Worm (Caenorhabditis elegans) whole organism, midembryonic: ENCODE results near the gene R160.6.

Experiments
- T22C8.4 ChIP-seq: fragments of 200-800 bp; sonication (Bioruptor generic); IDR thresholded peaks from 2 replicates; pipeline ENCODE4 v1.3.6; 2022; ENCODE audit warnings: missing genetic modification characterization, missing compliant biosample characterization
- cog-1 ChIP-seq: sonication (generic microtip); optimal IDR thresholded peaks from 2 replicates; lab custom pipeline; 2016; ENCODE audit warnings: missing genetic modification characterization, missing compliant biosample characterization
- flt-1 ChIP-seq: fragments of 200-800 bp; sonication (Bioruptor generic); IDR thresholded peaks from 2 replicates; pipeline ENCODE4 v1.3.6; 2022; ENCODE audit warnings: missing genetic modification characterization, missing compliant biosample characterization
- klf-2 ChIP-seq: fragments of 200-800 bp; sonication (Bioruptor generic); conservative IDR thresholded peaks from 2 replicates; pipeline ENCODE4 v1.3.6; 2022; ENCODE audit warnings: missing genetic modification reagents, missing genetic modification characterization, missing compliant biosample characterization
- med-1 ChIP-seq: sonication (generic microtip); optimal IDR thresholded peaks from 2 replicates; lab custom pipeline; 2017; ENCODE audit warnings: missing genetic modification characterization, mild to moderate bottlenecking, missing compliant biosample characterization, antibody characterized with exemption, missing genetic modification reagents; ENCODE audit not compliant: insufficient read depth
- ref-1 ChIP-seq: fragments of 200-800 bp; sonication (Bioruptor generic); conservative IDR thresholded peaks from 2 replicates; pipeline ENCODE4 v1.3.6; 2022; ENCODE audit warnings: missing genetic modification reagents, missing genetic modification characterization, missing compliant biosample characterization
- tab-1 ChIP-seq: fragments of 200-800 bp; sonication (Bioruptor generic); IDR thresholded peaks from 2 replicates; pipeline ENCODE4 v1.3.6; 2022; ENCODE audit warnings: missing genetic modification characterization, missing compliant biosample characterization
- ztf-23 ChIP-seq: fragments of 200-800 bp; sonication (Bioruptor generic); IDR thresholded peaks from 2 replicates; pipeline ENCODE4 v1.3.6; 2022; ENCODE audit warnings: missing genetic modification reagents, missing genetic modification characterization, missing compliant biosample characterization
- ztf-29 ChIP-seq: fragments of 200-800 bp; sonication (Bioruptor generic); IDR thresholded peaks from 2 replicates; pipeline ENCODE4 v1.3.6; 2022; ENCODE audit warnings: missing genetic modification reagents, missing genetic modification characterization, missing compliant biosample characterization

R160.6 gene

ce11 chrX:4371413-4371812 lies 1.6 kb downstream of the R160.6 start, which contains the start of gene R160.13:
Gene R160.13 (minus strand): TSS chrX:4371513.
- TF ChIP-seq ztf-23 (GFP tag; lab: Robert Waterston, UW) (no peak), ref-1 (GFP tag; lab: Robert Waterston, UW) (no peak), cog-1 (tag; lab: Kevin White, UChicago) (no peak), tab-1 (GFP tag; lab: Robert Waterston, UW) (no peak), med-1 (GFP tag; lab: Kevin White, UChicago) (no peak), klf-2 (GFP tag; lab: Robert Waterston, UW) (no peak), flt-1 (no peak), T22C8.4 (no peak), ztf-29 (GFP tag; lab: Robert Waterston, UW) (no peak)

ce11 chrX:4370756-4371155 lies 2.3 kb downstream of the R160.6 start, which contains the start of gene R160.5:
Gene R160.5 (minus strand): TSS chrX:4370856.
- TF ChIP-seq T22C8.4 (no peak), flt-1 (no peak), ref-1 (GFP tag; lab: Robert Waterston, UW) (no peak), ztf-23 (GFP tag; lab: Robert Waterston, UW) (no peak), ztf-29 (GFP tag; lab: Robert Waterston, UW) (no peak), med-1 (GFP tag; lab: Kevin White, UChicago) (no peak), klf-2 (GFP tag; lab: Robert Waterston, UW) (no peak), cog-1 (tag; lab: Kevin White, UChicago) (no peak), tab-1 (GFP tag; lab: Robert Waterston, UW) (no peak)

- TF ChIP-seq klf-2 (GFP tag; lab: Robert Waterston, UW) (no peak), flt-1 (no peak), tab-1 (GFP tag; lab: Robert Waterston, UW) (no peak), med-1 (GFP tag; lab: Kevin White, UChicago) (no peak), ztf-23 (GFP tag; lab: Robert Waterston, UW) (no peak), T22C8.4 (no peak), ztf-29 (GFP tag; lab: Robert Waterston, UW) (no peak), ref-1 (GFP tag; lab: Robert Waterston, UW) (no peak)
Measured at ce11 chrX:4368800-4369199, 4.2 kb downstream of the R160.6 start, which contains the start of gene R160.4. Gene R160.4 (minus strand): TSS chrX:4368900.

ce11 chrX:4367414-4367813 lies 5.6 kb downstream of the R160.6 start, which contains the start of gene R160.10:
Gene R160.10 (minus strand): TSS chrX:4367514.
- TF ChIP-seq med-1 (GFP tag; lab: Kevin White, UChicago) (no peak), ztf-23 (GFP tag; lab: Robert Waterston, UW) (no peak), tab-1 (GFP tag; lab: Robert Waterston, UW) (no peak), klf-2 (GFP tag; lab: Robert Waterston, UW) (no peak), T22C8.4 (no peak), ztf-29 (GFP tag; lab: Robert Waterston, UW) (no peak), flt-1 (no peak), cog-1 (tag; lab: Kevin White, UChicago) (no peak), ref-1 (GFP tag; lab: Robert Waterston, UW) (no peak)

ce11 chrX:4366231-4366630 lies 6.8 kb downstream of the R160.6 start, which contains the start of gene R160.3:
Gene R160.3 (minus strand): TSS chrX:4366331.
- TF ChIP-seq T22C8.4 (no peak), cog-1 (tag; lab: Kevin White, UChicago) (no peak), med-1 (GFP tag; lab: Kevin White, UChicago) (no peak), ref-1 (GFP tag; lab: Robert Waterston, UW) (no peak), flt-1 (no peak), ztf-29 (GFP tag; lab: Robert Waterston, UW) (no peak)

ce11 chrX:4364877-4365276 lies 8.1 kb downstream of the R160.6 start, which contains the start of gene F14H12.8:
Gene F14H12.8 (minus strand): TSS chrX:4364977.
- TF ChIP-seq med-1 (GFP tag; lab: Kevin White, UChicago) (no peak), tab-1 (GFP tag; lab: Robert Waterston, UW) (no peak), ref-1 (GFP tag; lab: Robert Waterston, UW) (no peak), cog-1 (tag; lab: Kevin White, UChicago) (no peak), klf-2 (GFP tag; lab: Robert Waterston, UW) (no peak), ztf-23 (GFP tag; lab: Robert Waterston, UW) (no peak), ztf-29 (GFP tag; lab: Robert Waterston, UW) (no peak), flt-1 (no peak), T22C8.4 (no peak)

- TF ChIP-seq ztf-29 (GFP tag; lab: Robert Waterston, UW) (no peak), ztf-23 (GFP tag; lab: Robert Waterston, UW) (no peak), cog-1 (tag; lab: Kevin White, UChicago) (no peak)
Measured at ce11 chrX:4363200-4363599, 9.8 kb downstream of the R160.6 start, which contains the start of gene F14H12.17. Gene F14H12.17 (minus strand): TSS chrX:4363300.

- no peak for TF ChIP-seq flt-1
- no peak for TF ChIP-seq T22C8.4
- no peak for TF ChIP-seq ztf-23 (GFP tag; lab: Robert Waterston, UW)
- TF ChIP-seq klf-2 (GFP tag; lab: Robert Waterston, UW) = no peak
- TF ChIP-seq tab-1 (GFP tag; lab: Robert Waterston, UW) = no peak
- no peak for TF ChIP-seq ztf-29 (GFP tag; lab: Robert Waterston, UW)
- TF ChIP-seq cog-1 (tag; lab: Kevin White, UChicago) = no peak
- no peak for TF ChIP-seq ref-1 (GFP tag; lab: Robert Waterston, UW)
- TF ChIP-seq med-1 (GFP tag; lab: Kevin White, UChicago) = no peak
Measured at ce11 chrX:4362522-4362921, 10.5 kb downstream of the R160.6 start, which contains the start of gene F14H12.7. Gene F14H12.7 (minus strand): TSS chrX:4362622.

ce11 chrX:4359030-4359429 lies 14.0 kb downstream of the R160.6 start:
- TF ChIP-seq ztf-29 (GFP tag; lab: Robert Waterston, UW) (no peak), ztf-23 (GFP tag; lab: Robert Waterston, UW) (no peak), tab-1 (GFP tag; lab: Robert Waterston, UW) (no peak), med-1 (GFP tag; lab: Kevin White, UChicago) (no peak), klf-2 (GFP tag; lab: Robert Waterston, UW) (no peak), flt-1 (no peak), ref-1 (GFP tag; lab: Robert Waterston, UW) (no peak), T22C8.4 (no peak), cog-1 (tag; lab: Kevin White, UChicago) (no peak)
